Worm (Caenorhabditis elegans) whole organism, L1 larva: Measurements from ENCODE around the gene C35D6.3.

Source experiments
- Y116A8C.19 ChIP-seq: sonication (generic microtip); optimal IDR thresholded peaks from 2 replicates; lab custom pipeline; 2016; ENCODE audit warnings: missing compliant biosample characterization, missing genetic modification characterization, borderline replicate concordance
- blmp-1 ChIP-seq: fragments of 150-350 bp; optimal IDR thresholded peaks from 2 replicates; lab custom pipeline; 2014; ENCODE audit warnings: missing biosample characterization, missing genetic modification characterization
- ceh-82 ChIP-seq, 3 experiments: fragments of 150-350 bp in 1 of 3; sonication (generic microtip) in 2 of 3; optimal IDR thresholded peaks; 2 replicates each; lab custom pipeline; 2014 to 2017; ENCODE audit warnings: missing biosample characterization in 3 of 3, missing genetic modification characterization in 3 of 3
- ceh-88 ChIP-seq: fragments of 200-800 bp; sonication (Bioruptor generic); IDR thresholded peaks from 2 replicates; pipeline ENCODE4 v1.3.6; 2022; ENCODE audit warnings: missing genetic modification characterization, missing compliant biosample characterization
- ces-1 ChIP-seq: fragments of 150-350 bp; optimal IDR thresholded peaks from 2 replicates; lab custom pipeline; 2014; ENCODE audit warnings: missing biosample characterization, missing genetic modification reagents, missing genetic modification characterization
- dsc-1 ChIP-seq: sonication (generic microtip); optimal IDR thresholded peaks from 2 replicates; lab custom pipeline; 2016; ENCODE audit warnings: mild to moderate bottlenecking, missing genetic modification characterization, missing compliant biosample characterization
- efl-1 ChIP-seq, 4 experiments: fragments of 150-350 bp; optimal IDR thresholded peaks in 3 of 4; peaks in 1 of 4; 1 replicate in 1 of 4; 2 replicates in 3 of 4; lab custom pipeline; 2014; ENCODE audit warnings: missing biosample characterization in 2 of 4, missing genetic modification characterization in 2 of 4, missing genetic modification reagents in 2 of 4
- efl-3 ChIP-seq: fragments of 200-800 bp; sonication (Bioruptor generic); optimal IDR thresholded peaks from 2 replicates; lab custom pipeline; 2018; ENCODE audit warnings: mild to moderate bottlenecking, missing genetic modification characterization, missing compliant biosample characterization
- egl-13 ChIP-seq: sonication (generic microtip); optimal IDR thresholded peaks from 2 replicates; lab custom pipeline; 2016; ENCODE audit warnings: missing genotype, missing genetic modification reagents, missing genetic modification characterization, missing compliant biosample characterization
- elt-2 ChIP-seq: sonication (generic microtip); optimal IDR thresholded peaks from 2 replicates; lab custom pipeline; 2016; ENCODE audit warnings: missing genetic modification characterization, mild to moderate bottlenecking, inconsistent platforms, missing compliant biosample characterization, missing genetic modification reagents
- ets-5 ChIP-seq: fragments of 200-800 bp; sonication (Bioruptor generic); IDR thresholded peaks from 2 replicates; pipeline ENCODE4 v1.3.6; 2022; ENCODE audit warnings: missing genetic modification characterization, missing compliant biosample characterization
- fos-1 ChIP-seq: fragments of 150-350 bp; optimal IDR thresholded peaks from 2 replicates; lab custom pipeline; 2014; ENCODE audit warnings: missing biosample characterization, missing genetic modification characterization
- hlh-4 ChIP-seq: sonication (generic microtip); optimal IDR thresholded peaks from 2 replicates; lab custom pipeline; 2016; ENCODE audit warnings: mild to moderate bottlenecking, missing genetic modification characterization, missing compliant biosample characterization
- irx-1 ChIP-seq: sonication (generic microtip); optimal IDR thresholded peaks from 2 replicates; lab custom pipeline; 2016; ENCODE audit warnings: missing genetic modification characterization, missing compliant biosample characterization
- lin-35 ChIP-seq, 2 experiments: fragments of 150-350 bp; optimal IDR thresholded peaks; 2 replicates each; lab custom pipeline; 2014; ENCODE audit warnings: missing biosample characterization in 2 of 2, missing genetic modification characterization in 2 of 2, missing genetic modification reagents in 2 of 2
- lin-39 ChIP-seq: fragments of 150-350 bp; optimal IDR thresholded peaks from 2 replicates; lab custom pipeline; 2014; ENCODE audit warnings: missing biosample characterization, missing genetic modification reagents, missing genetic modification characterization
- lir-3 ChIP-seq: sonication (generic microtip); optimal IDR thresholded peaks from 2 replicates; lab custom pipeline; 2016; ENCODE audit warnings: mild to moderate bottlenecking, missing genetic modification characterization, moderate library complexity, missing compliant biosample characterization; ENCODE audit not compliant: poor library complexity
- lsy-2 ChIP-seq, 2 experiments: fragments of 150-350 bp; optimal IDR thresholded peaks; 2 replicates each; lab custom pipeline; 2014; ENCODE audit warnings: missing biosample characterization in 2 of 2, missing genetic modification characterization in 2 of 2
- mdl-1 ChIP-seq, 2 experiments: fragments of 150-350 bp; optimal IDR thresholded peaks; 2 replicates each; lab custom pipeline; 2014 to 2017; ENCODE audit warnings: missing biosample characterization in 2 of 2, missing genetic modification characterization in 2 of 2, inconsistent platforms in 1 of 2
- nhr-12 ChIP-seq: sonication (generic microtip); optimal IDR thresholded peaks from 2 replicates; lab custom pipeline; 2017; ENCODE audit warnings: missing biosample characterization, missing genetic modification characterization
- nhr-19 ChIP-seq: fragments of 200-800 bp; sonication (Bioruptor generic); conservative IDR thresholded peaks from 2 replicates; pipeline ENCODE4 v1.3.6; 2022; ENCODE audit warnings: missing genetic modification characterization, missing compliant biosample characterization
- nhr-20 ChIP-seq: sonication (generic microtip); optimal IDR thresholded peaks from 2 replicates; lab custom pipeline; 2016; ENCODE audit warnings: mild to moderate bottlenecking, missing genetic modification characterization, missing compliant biosample characterization
- nhr-71 ChIP-seq: sonication (generic microtip); optimal IDR thresholded peaks from 2 replicates; lab custom pipeline; 2016; ENCODE audit warnings: mild to moderate bottlenecking, missing genetic modification characterization, moderate library complexity, missing compliant biosample characterization
- nhr-76 ChIP-seq: sonication (generic microtip); optimal IDR thresholded peaks from 2 replicates; lab custom pipeline; 2017; ENCODE audit warnings: missing biosample characterization, missing genetic modification characterization
- nhr-85 ChIP-seq: sonication (generic microtip); peaks from one replicate; lab custom pipeline; 2016; ENCODE audit warnings: missing genetic modification characterization, inconsistent platforms, missing compliant biosample characterization
- pag-3 ChIP-seq: sonication (generic microtip); optimal IDR thresholded peaks from 2 replicates; lab custom pipeline; 2017; ENCODE audit warnings: missing genetic modification characterization, mild to moderate bottlenecking, missing compliant biosample characterization, antibody characterized with exemption, borderline replicate concordance; ENCODE audit not compliant: insufficient read depth
- pax-3 ChIP-seq: fragments of 200-800 bp; sonication (Bioruptor generic); optimal IDR thresholded peaks from 2 replicates; lab custom pipeline; 2018; ENCODE audit warnings: mild to moderate bottlenecking, missing genetic modification characterization, moderate library complexity, missing compliant biosample characterization
- pqm-1 ChIP-seq: sonication (generic microtip); optimal IDR thresholded peaks from 3 replicates; lab custom pipeline; 2017; ENCODE audit warnings: missing biosample characterization, missing genetic modification characterization
- skn-1 ChIP-seq: fragments of 150-350 bp; optimal IDR thresholded peaks from 2 replicates; lab custom pipeline; 2014; ENCODE audit warnings: missing biosample characterization, missing genetic modification characterization
- snpc-4 ChIP-seq: fragments of 150-350 bp; optimal IDR thresholded peaks from 2 replicates; lab custom pipeline; 2014; ENCODE audit warnings: missing biosample characterization, missing genetic modification characterization
- snu-23 ChIP-seq: sonication (generic microtip); optimal IDR thresholded peaks from 2 replicates; lab custom pipeline; 2016; ENCODE audit warnings: missing genetic modification characterization, missing compliant biosample characterization
- sox-4 ChIP-seq: sonication (generic microtip); optimal IDR thresholded peaks from 2 replicates; lab custom pipeline; 2016; ENCODE audit warnings: missing genetic modification characterization, missing compliant biosample characterization
- sup-37 ChIP-seq: fragments of 200-800 bp; sonication (Bioruptor generic); optimal IDR thresholded peaks from 2 replicates; lab custom pipeline; 2018; ENCODE audit warnings: mild to moderate bottlenecking, missing genetic modification characterization, missing compliant biosample characterization
- swsn-7 ChIP-seq: sonication (generic microtip); optimal IDR thresholded peaks from 2 replicates; lab custom pipeline; 2016; ENCODE audit warnings: missing genetic modification characterization, missing compliant biosample characterization
- unc-98 ChIP-seq: fragments of 200-800 bp; sonication (Bioruptor generic); IDR thresholded peaks from 2 replicates; pipeline ENCODE4 v1.3.6; 2022; ENCODE audit warnings: missing genetic modification characterization, missing compliant biosample characterization
- vab-15 ChIP-seq: sonication (generic microtip); optimal IDR thresholded peaks from 2 replicates; lab custom pipeline; 2017; ENCODE audit warnings: missing genotype, mild to moderate bottlenecking, missing genetic modification characterization, missing compliant biosample characterization
- xbp-1 ChIP-seq: sonication (generic microtip); optimal IDR thresholded peaks from 2 replicates; lab custom pipeline; 2016; ENCODE audit warnings: missing genetic modification characterization, missing compliant biosample characterization
- ztf-11 ChIP-seq, 2 experiments: sonication (generic microtip); optimal IDR thresholded peaks; 2 replicates each; lab custom pipeline; 2016 to 2017; ENCODE audit warnings: missing genetic modification characterization in 2 of 2, missing biosample characterization in 1 of 2, missing compliant biosample characterization in 1 of 2

The C35D6.3 gene

DNA sequence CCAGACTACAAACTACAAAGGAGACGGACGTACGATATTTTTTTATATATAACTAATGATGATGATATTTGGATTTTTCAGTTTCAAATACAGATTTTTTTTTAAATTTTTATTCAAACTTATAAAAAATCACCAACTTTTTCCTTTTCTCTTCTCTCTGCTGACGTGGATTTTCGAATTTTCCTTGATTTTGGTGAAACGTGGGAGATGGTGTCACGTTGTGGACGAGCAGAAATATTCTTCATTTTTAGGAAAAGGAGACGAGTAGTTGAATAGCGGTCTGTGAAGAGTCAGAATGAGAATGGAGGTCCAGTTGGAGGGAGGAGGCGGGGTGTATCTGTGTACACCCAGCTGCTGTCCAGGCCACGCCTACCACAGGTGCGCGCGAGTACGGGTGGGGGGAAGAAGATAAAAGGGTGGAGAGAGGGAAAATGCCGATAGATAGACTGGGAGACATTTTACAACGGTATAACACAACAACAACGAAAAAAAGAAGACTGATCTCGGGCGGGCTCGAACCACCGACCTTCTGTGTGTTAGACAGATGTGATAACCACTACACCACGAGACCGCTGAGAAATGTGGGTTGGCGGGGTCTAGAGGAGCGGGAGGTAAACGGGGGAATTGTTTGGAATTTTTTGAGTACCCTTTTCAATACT is 35.4 kb downstream of the C35D6.3 start, which contains the start of gene Y7A9D.1 (continued):
- TF ChIP-seq pag-3 (peak; percentile 17), lsy-2 (tag; optimal IDR thresholded peaks at IDR 0.05; lab: Kevin White, UChicago) (peak; percentile 37 to 39), sup-37 (GFP tag; lab: Kevin White, UChicago) (no peak), nhr-19 (GFP tag; lab: Robert Waterston, UW) (peak; percentile 72), sox-4 (tag; lab: Kevin White, UChicago) (no peak), dsc-1 (tag; lab: Kevin White, UChicago) (peak; percentile 54), elt-2 (tag; lab: Kevin White, UChicago) (peak; percentile 19), efl-1 (optimal IDR thresholded peaks at IDR 0.05; lab: Kevin White, UChicago) (peak; percentile 23 to 54), efl-1 (GFP tag; optimal IDR thresholded peaks at IDR 0.05 in 1 of 2; lab: Kevin White, UChicago) (peak; percentile 19 to 91), egl-13 (tag; lab: Kevin White, UChicago) (no peak), irx-1 (tag; lab: Kevin White, UChicago) (peak; percentile 39), lin-35 (GFP tag; optimal IDR thresholded peaks at IDR 0.05; lab: Kevin White, UChicago) (peak in 1 of 2 experiments; percentile 43), skn-1 (tag; lab: Kevin White, UChicago) (no peak), ets-5 (GFP tag; lab: Robert Waterston, UW) (no peak), ceh-82 (tag; optimal IDR thresholded peaks at IDR 0.05; lab: Kevin White, UChicago) (peak; percentile 8 to 35 (median 22)), nhr-12 (tag; lab: Kevin White, UChicago) (no peak), nhr-71 (tag; lab: Kevin White, UChicago) (peak; percentile 76), snu-23 (GFP tag; lab: Kevin White, UChicago) (peak; percentile 74), ceh-88 (GFP tag; lab: Robert Waterston, UW) (peak; percentile 24; the same call in 1 of the 2 replicates), nhr-76 (tag; lab: Kevin White, UChicago) (no peak), fos-1 (tag; lab: Kevin White, UChicago) (peak; percentile 33), nhr-20 (tag; lab: Kevin White, UChicago) (peak; percentile 65), pax-3 (tag; lab: Kevin White, UChicago) (peak; percentile 5), lin-39 (tag; lab: Kevin White, UChicago) (no peak), ztf-11 (tag; optimal IDR thresholded peaks at IDR 0.05; lab: Kevin White, UChicago) (peak in 1 of 2 experiments; percentile 38), nhr-85 (tag; lab: Kevin White, UChicago) (peak; percentile 70), Y116A8C.19 (tag; lab: Kevin White, UChicago) (no peak), mdl-1 (tag; optimal IDR thresholded peaks at IDR 0.05; lab: Kevin White, UChicago) (peak in 1 of 2 experiments; percentile 59), ces-1 (no peak), unc-98 (no peak), lir-3 (tag; lab: Kevin White, UChicago) (peak; percentile 33), efl-3 (GFP tag; lab: Kevin White, UChicago) (no peak), blmp-1 (tag; lab: Kevin White, UChicago) (no peak), hlh-4 (tag; lab: Kevin White, UChicago) (peak; percentile 15), pqm-1 (tag; lab: Kevin White, UChicago) (no peak), vab-15 (tag; lab: Kevin White, UChicago) (no peak), xbp-1 (tag; lab: Kevin White, UChicago) (peak; percentile 39), swsn-7 (peak; percentile 55)
- TF ChIP-seq, all 84 proteins: peak for 37

DNA sequence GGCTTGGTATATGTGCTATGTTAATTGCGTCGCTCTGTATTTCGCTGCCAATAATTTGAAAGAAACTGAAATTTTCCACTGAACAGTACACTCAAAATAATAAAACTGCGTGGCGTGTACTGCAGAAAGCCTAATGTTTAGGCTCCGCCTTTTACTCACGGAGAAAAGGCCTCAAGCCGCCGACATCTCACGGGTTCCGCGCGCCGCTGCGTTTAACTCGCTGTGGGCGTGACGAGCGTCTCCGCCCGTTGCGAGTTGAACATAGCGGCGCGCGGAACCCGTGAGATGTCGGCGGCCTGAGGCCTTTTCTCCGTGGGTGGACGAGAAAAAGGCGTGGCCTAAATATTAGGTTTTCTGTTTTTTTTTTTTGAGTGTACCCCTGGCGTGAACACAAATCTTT is 38.1 kb downstream of the C35D6.3 start:
- no peak for TF ChIP-seq nhr-71 (tag; lab: Kevin White, UChicago)
- TF ChIP-seq snpc-4 (tag; lab: Kevin White, UChicago), result peak; percentile 8
